Fruit fly (Drosophila melanogaster): Measurements from ENCODE around the gene cv.
A peak's percentile ranks its signal among the peaks of the same experiment; 100 is the strongest.

Gene cv

DNA sequence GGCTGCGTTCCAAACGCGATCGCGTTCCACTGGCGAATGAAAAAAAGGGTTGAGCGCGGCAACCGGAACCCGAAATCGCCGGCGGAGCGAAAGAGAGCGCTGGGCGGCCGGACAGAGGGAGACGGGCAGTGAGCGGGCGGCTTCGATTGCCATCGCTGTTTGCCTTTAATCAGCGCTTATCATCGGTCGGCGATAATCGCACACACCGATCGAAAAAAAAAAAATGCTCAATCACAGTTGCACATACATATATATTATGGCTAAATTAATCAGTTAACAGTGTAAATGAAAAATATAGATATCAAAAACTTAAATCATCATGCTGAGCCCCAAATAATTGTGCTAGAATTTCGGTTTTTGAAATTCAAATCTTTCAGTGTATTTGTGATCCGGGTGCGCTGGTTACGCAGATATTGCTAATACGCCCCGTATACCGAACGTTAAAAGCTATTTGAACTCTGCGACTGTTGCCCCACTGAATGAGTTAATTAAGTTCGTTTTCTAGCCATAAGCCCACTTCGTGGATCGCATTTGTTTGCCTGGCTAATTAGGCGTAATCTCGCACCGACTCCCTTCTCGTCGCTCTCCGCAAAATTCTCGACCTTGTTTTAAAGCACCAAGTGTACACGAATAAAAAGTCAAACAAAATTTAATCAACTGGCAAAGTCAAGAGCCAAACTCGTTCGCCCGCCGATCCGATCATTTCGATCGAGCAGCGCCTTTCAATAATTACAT, 28.1 kb downstream of the cv start, which contains the start of gene CG33080 (continued):
- TF ChIP-seq tgo (GFP tag; IDR thresholded peaks at IDR 0.05) (peak; percentile 29; the same call in 1 of the 3 replicates), ind (GFP tag; optimal IDR thresholded peaks at IDR 0.05) (no peak), CG32532 (GFP tag; IDR thresholded peaks at IDR 0.05) (peak; percentile 51), Taf1 (GFP tag; IDR thresholded peaks at IDR 0.05) (no peak), CG13775 (GFP tag; optimal IDR thresholded peaks at IDR 0.05) (no peak), CG13296 (GFP tag; optimal IDR thresholded peaks at IDR 0.05) (no peak), ATbp (GFP tag; optimal IDR thresholded peaks at IDR 0.05) (no peak), CG8359 (GFP tag; optimal IDR thresholded peaks at IDR 0.05; ENCODE audit: borderline replicate concordance) (no peak), gfzf (GFP tag; optimal IDR thresholded peaks at IDR 0.05) (no peak), NC2β (GFP tag; optimal IDR thresholded peaks at IDR 0.05) (no peak), CG17186 (GFP tag; optimal IDR thresholded peaks at IDR 0.05) (no peak), sc (optimal IDR thresholded peaks at IDR 0.05) (no peak), sc (GFP tag; optimal IDR thresholded peaks at IDR 0.05) (no peak), ase (GFP tag; IDR thresholded peaks at IDR 0.05) (no peak), CG3838 (GFP tag; optimal IDR thresholded peaks at IDR 0.05) (no peak), Spps (tag; optimal IDR thresholded peaks at IDR 0.05) (no peak), CG18262 (tag; optimal IDR thresholded peaks at IDR 0.05) (no peak), CG12744 (GFP tag; optimal IDR thresholded peaks at IDR 0.05) (no peak), Nf-YA (GFP tag; IDR thresholded peaks at IDR 0.05) (no peak), otp (GFP tag; IDR thresholded peaks at IDR 0.05) (no peak), jing (GFP tag; optimal IDR thresholded peaks at IDR 0.05) (no peak), CG8765 (GFP tag; IDR thresholded peaks at IDR 0.05) (no peak), CG12236 (GFP tag; optimal IDR thresholded peaks at IDR 0.05) (no peak), ssp (GFP tag; IDR thresholded peaks at IDR 0.05) (no peak), CG9876 (GFP tag; optimal IDR thresholded peaks at IDR 0.05) (no peak), croc (GFP tag; conservative IDR thresholded peaks at IDR 0.05) (no peak), Ets97D (GFP tag; optimal IDR thresholded peaks at IDR 0.05) (no peak), NC2α (GFP tag; optimal IDR thresholded peaks at IDR 0.05) (no peak), MTF-1 (GFP tag; optimal IDR thresholded peaks at IDR 0.05; ENCODE audit: borderline replicate concordance) (no peak), ara (GFP tag; IDR thresholded peaks at IDR 0.05) (no peak), CG18599 (GFP tag; optimal IDR thresholded peaks at IDR 0.05) (peak; percentile 27), slp2 (GFP tag; optimal IDR thresholded peaks at IDR 0.05) (no peak), cg (GFP tag; optimal IDR thresholded peaks at IDR 0.05) (no peak), CG2712 (tag; optimal IDR thresholded peaks at IDR 0.05) (no peak), CG15073 (GFP tag; optimal IDR thresholded peaks at IDR 0.05) (no peak), Jarid2 (GFP tag; optimal IDR thresholded peaks at IDR 0.05) (no peak), Dll (GFP tag; IDR thresholded peaks at IDR 0.05; ENCODE audit: partially characterized antibody) (no peak), Opbp (GFP tag; IDR thresholded peaks at IDR 0.05; ENCODE audit: partially characterized antibody) (no peak), vnd (GFP tag; IDR thresholded peaks at IDR 0.05; ENCODE audit: partially characterized antibody) (no peak), PHDP (tag; optimal IDR thresholded peaks at IDR 0.05) (no peak), CG2129 (GFP tag; IDR thresholded peaks at IDR 0.05; ENCODE audit: partially characterized antibody) (no peak), CG11504 (tag; optimal IDR thresholded peaks at IDR 0.05) (peak; percentile 3), NK7.1 (GFP tag; optimal IDR thresholded peaks at IDR 0.05) (no peak), HHEX (GFP tag; optimal IDR thresholded peaks at IDR 0.05) (no peak), dati (GFP tag; IDR thresholded peaks at IDR 0.05) (no peak), psq (GFP tag; optimal IDR thresholded peaks at IDR 0.05) (no peak), disco-r (GFP tag; optimal IDR thresholded peaks at IDR 0.05) (no peak), CG4617 (GFP tag; optimal IDR thresholded peaks at IDR 0.05; ENCODE audit: borderline replicate concordance) (no peak), CG10209 (GFP tag; optimal IDR thresholded peaks at IDR 0.05) (no peak), E2f2 (GFP tag; IDR thresholded peaks at IDR 0.05) (no peak)
